Worm (Caenorhabditis elegans): ENCODE data around the gene Y42G9A.1.

The Y42G9A.1 gene

ce11 chrIII:6170038-6170437, 20.3 kb downstream of the Y42G9A.1 start (continued):
- TF ChIP-seq nhr-6 (tag; optimal IDR thresholded peaks at IDR 0.05) (no peak), ceh-62 (tag; optimal IDR thresholded peaks at IDR 0.05) (no peak), spr-3 (GFP tag; optimal IDR thresholded peaks at IDR 0.05) (no peak), dmd-6 (GFP tag; IDR thresholded peaks at IDR 0.05) (no peak), madf-9 (GFP tag; conservative IDR thresholded peaks at IDR 0.05) (no peak), lin-38 (GFP tag; IDR thresholded peaks at IDR 0.05) (0 out of 2 replicates have a peak, but pooled peaks have one; percentile 7), mep-1 (tag; optimal IDR thresholded peaks at IDR 0.05) (peak; percentile 62), lin-39 (tag; optimal IDR thresholded peaks at IDR 0.05) (no peak), nhr-28 (tag; optimal IDR thresholded peaks at IDR 0.05) (peak; percentile 65), fkh-10 (GFP tag; optimal IDR thresholded peaks at IDR 0.05) (no peak), D1046.2 (GFP tag; IDR thresholded peaks at IDR 0.05) (no peak), mxl-3 (GFP tag; optimal IDR thresholded peaks at IDR 0.05) (no peak), mxl-2 (GFP tag; conservative IDR thresholded peaks at IDR 0.05) (no peak), ZK546.5 (tag; optimal IDR thresholded peaks at IDR 0.05) (no peak), tra-1 (GFP tag; IDR thresholded peaks at IDR 0.05) (no peak), ceh-28 (tag; optimal IDR thresholded peaks at IDR 0.05) (no peak), nhr-25 (tag; optimal IDR thresholded peaks at IDR 0.05; ENCODE audit: borderline replicate concordance, insufficient read depth) (no peak), dpl-1 (GFP tag; optimal IDR thresholded peaks at IDR 0.05) (peak; percentile 35), pha-4 (GFP tag; IDR thresholded peaks at IDR 0.05) (no peak; the same call in 1 of the 2 replicates), pha-4 (tag; optimal IDR thresholded peaks at IDR 0.05) (no peak), fos-1 (tag; optimal IDR thresholded peaks at IDR 0.05) (no peak), F44E2.7 (GFP tag; IDR thresholded peaks at IDR 0.05) (no peak), lin-15B (tag; optimal IDR thresholded peaks at IDR 0.05) (no peak), lim-7 (GFP tag; IDR thresholded peaks at IDR 0.05) (no peak), aha-1 (tag) (peak; percentile 51), rbr-2 (tag; optimal IDR thresholded peaks at IDR 0.05) (peak; percentile 19), hif-1 (tag; optimal IDR thresholded peaks at IDR 0.05) (peak in 1 of 2 experiments; percentile 95), nhr-41 (GFP tag; IDR thresholded peaks at IDR 0.05) (no peak), ceh-44 (GFP tag; IDR thresholded peaks at IDR 0.05) (no peak), snpc-1.2 (GFP tag; IDR thresholded peaks at IDR 0.05) (no peak), arid-1 (GFP tag; conservative IDR thresholded peaks at IDR 0.05) (no peak), daf-19 (GFP tag; conservative IDR thresholded peaks at IDR 0.05) (no peak), T26A8.4 (GFP tag; IDR thresholded peaks at IDR 0.05) (no peak), ztf-11 (tag; optimal IDR thresholded peaks at IDR 0.05) (no peak), zfp-3 (GFP tag; conservative IDR thresholded peaks at IDR 0.05) (0 out of 2 replicates have a peak, but pooled peaks have one; percentile 31), hlh-30 (tag; optimal IDR thresholded peaks at IDR 0.05; ENCODE audit: insufficient read depth) (peak; percentile 26), nhr-42 (GFP tag; IDR thresholded peaks at IDR 0.05) (no peak), gei-8 (GFP tag; optimal IDR thresholded peaks at IDR 0.05) (no peak), R02D3.7 (tag; optimal IDR thresholded peaks at IDR 0.05) (no peak), lin-13 (GFP tag; optimal IDR thresholded peaks at IDR 0.05) (no peak), unc-130 (GFP tag; optimal IDR thresholded peaks at IDR 0.05) (no peak), ama-1 (optimal IDR thresholded peaks at IDR 0.05) (no peak), madf-5 (GFP tag; IDR thresholded peaks at IDR 0.05) (no peak), ces-1 (GFP tag; optimal IDR thresholded peaks at IDR 0.05) (no peak), sdz-12 (GFP tag; optimal IDR thresholded peaks at IDR 0.05) (no peak), ztf-7 (tag; optimal IDR thresholded peaks at IDR 0.05) (no peak), saeg-2 (GFP tag; IDR thresholded peaks at IDR 0.05) (no peak), dmd-9 (GFP tag; IDR thresholded peaks at IDR 0.05) (no peak), F49E8.2 (tag; optimal IDR thresholded peaks at IDR 0.05; ENCODE audit: borderline replicate concordance) (no peak), attf-4 (tag; optimal IDR thresholded peaks at IDR 0.05) (no peak), nhr-10 (tag; optimal IDR thresholded peaks at IDR 0.05) (no peak), zip-2 (tag; optimal IDR thresholded peaks at IDR 0.05) (no peak), nhr-102 (tag; optimal IDR thresholded peaks at IDR 0.05) (no peak)

Data from whole organism, L4 larva.